Worm (Caenorhabditis elegans): Measurements from ENCODE around the gene C37C3.17.

Gene C37C3.17

DNA sequence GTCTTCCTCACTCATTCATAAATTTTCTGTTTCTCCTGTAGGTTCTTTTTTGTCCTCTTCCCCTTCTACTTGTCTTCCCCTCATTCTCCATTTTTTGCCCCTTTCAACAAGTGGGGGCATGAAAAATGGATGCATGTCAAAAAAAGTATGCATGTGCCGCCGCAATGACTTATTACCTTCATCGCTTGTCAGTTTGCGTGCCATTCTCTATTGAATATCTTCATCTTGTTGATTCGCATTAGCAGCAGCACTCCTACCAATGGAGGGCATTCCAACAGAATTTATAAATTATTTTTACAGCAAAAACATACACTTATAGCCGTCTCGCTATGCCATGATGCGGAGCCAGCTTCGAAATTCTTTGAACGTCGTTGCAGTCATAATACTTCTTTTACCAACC, 29.5 kb upstream of the C37C3.17 start, which contains the start of gene F40A3.1:
Gene F40A3.1 (plus strand): TSS at position 301 of the 400 bp plus-strand sequence.
- TF ChIP-seq aha-1 (tag) (peak; percentile 29), lin-15B (tag; optimal IDR thresholded peaks at IDR 0.05) (no peak), unc-130 (GFP tag; optimal IDR thresholded peaks at IDR 0.05) (no peak), zag-1 (tag; optimal IDR thresholded peaks at IDR 0.05) (no peak), jun-1 (tag; optimal IDR thresholded peaks at IDR 0.05) (no peak), nhr-41 (GFP tag; IDR thresholded peaks at IDR 0.05) (no peak), unc-62 (GFP tag; optimal IDR thresholded peaks at IDR 0.05 in 1 of 2) (peak in 1 of 2 experiments; percentile 32), unc-62 (tag; optimal IDR thresholded peaks at IDR 0.05) (no peak)

DNA sequence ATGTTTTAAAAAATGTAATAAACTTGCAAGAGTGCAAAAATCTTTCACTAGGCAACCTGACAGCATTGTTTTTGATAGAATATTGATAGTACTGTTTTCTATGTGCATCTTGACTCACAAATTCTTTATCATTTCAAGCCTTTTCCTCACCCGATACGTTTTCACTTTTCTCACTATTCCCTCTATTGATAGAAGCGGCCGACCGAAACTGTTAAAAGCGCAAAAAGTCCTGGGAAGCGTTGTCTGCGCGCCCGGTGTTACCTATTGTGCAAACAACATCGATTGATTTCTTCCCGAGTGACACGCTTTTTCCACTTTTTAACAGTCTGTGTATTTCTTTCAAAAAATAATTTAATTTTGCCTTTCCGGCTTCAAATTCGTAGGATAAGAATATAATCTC, 26.3 kb upstream of the C37C3.17 start:
- TF ChIP-seq nhr-6 (tag; optimal IDR thresholded peaks at IDR 0.05) (peak; percentile 9), daf-16 (GFP tag; optimal IDR thresholded peaks at IDR 0.05) (no peak), daf-16 (tag; optimal IDR thresholded peaks at IDR 0.05) (peak; percentile 69), ZK546.5 (tag; optimal IDR thresholded peaks at IDR 0.05) (no peak), hlh-11 (tag; optimal IDR thresholded peaks at IDR 0.05) (peak; percentile 54), pha-4 (GFP tag; IDR thresholded peaks at IDR 0.05) (no peak), pha-4 (tag; optimal IDR thresholded peaks at IDR 0.05) (no peak), nhr-28 (tag; optimal IDR thresholded peaks at IDR 0.05) (peak; percentile 37), zfp-3 (GFP tag; conservative IDR thresholded peaks at IDR 0.05) (no peak), pqm-1 (tag; optimal IDR thresholded peaks at IDR 0.05) (peak; percentile 80), mes-2 (tag; optimal IDR thresholded peaks at IDR 0.05; ENCODE audit: poor library complexity, severe bottlenecking) (peak; percentile 22), dmd-6 (GFP tag; IDR thresholded peaks at IDR 0.05) (peak; percentile 45), unc-130 (GFP tag; optimal IDR thresholded peaks at IDR 0.05) (no peak), snpc-4 (tag; optimal IDR thresholded peaks at IDR 0.05) (no peak), dve-1 (tag; optimal IDR thresholded peaks at IDR 0.05; ENCODE audit: insufficient read depth) (peak; percentile 43), F37D6.2 (tag; optimal IDR thresholded peaks at IDR 0.05) (no peak)

DNA sequence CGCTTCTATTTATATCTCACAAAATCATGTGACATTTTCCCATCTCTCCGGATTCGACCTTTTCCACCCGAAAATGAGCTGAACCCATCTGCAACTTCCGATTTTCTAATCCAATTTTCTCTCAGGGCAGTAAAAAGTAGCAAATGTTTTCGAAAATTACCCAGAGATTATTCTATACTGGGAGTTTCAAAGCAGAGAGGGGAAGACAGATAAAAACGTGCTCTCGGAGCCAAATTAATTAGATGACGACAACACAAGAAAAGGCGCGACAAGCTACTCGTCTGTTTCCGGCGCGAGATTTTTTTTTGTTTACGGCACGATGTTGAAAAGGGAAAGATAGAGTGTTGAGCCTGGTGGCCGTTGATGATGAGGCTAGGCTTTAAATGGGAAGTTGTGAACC, 22.7 kb upstream of the C37C3.17 start:
- TF ChIP-seq ceh-20 (GFP tag; IDR thresholded peaks at IDR 0.05), result no peak
- TF ChIP-seq aha-1 (tag), result peak; percentile 84
- no peak for TF ChIP-seq sdz-12 (GFP tag; optimal IDR thresholded peaks at IDR 0.05)
- peak; percentile 1 for TF ChIP-seq nhr-11 (tag; optimal IDR thresholded peaks at IDR 0.05)
- no peak for TF ChIP-seq dmd-8 (GFP tag; IDR thresholded peaks at IDR 0.05)
- TF ChIP-seq lin-29 (GFP tag; IDR thresholded peaks at IDR 0.05), result no peak
- no peak for TF ChIP-seq daf-16 (GFP tag; optimal IDR thresholded peaks at IDR 0.05)
- no peak for TF ChIP-seq daf-16 (tag; optimal IDR thresholded peaks at IDR 0.05)

DNA sequence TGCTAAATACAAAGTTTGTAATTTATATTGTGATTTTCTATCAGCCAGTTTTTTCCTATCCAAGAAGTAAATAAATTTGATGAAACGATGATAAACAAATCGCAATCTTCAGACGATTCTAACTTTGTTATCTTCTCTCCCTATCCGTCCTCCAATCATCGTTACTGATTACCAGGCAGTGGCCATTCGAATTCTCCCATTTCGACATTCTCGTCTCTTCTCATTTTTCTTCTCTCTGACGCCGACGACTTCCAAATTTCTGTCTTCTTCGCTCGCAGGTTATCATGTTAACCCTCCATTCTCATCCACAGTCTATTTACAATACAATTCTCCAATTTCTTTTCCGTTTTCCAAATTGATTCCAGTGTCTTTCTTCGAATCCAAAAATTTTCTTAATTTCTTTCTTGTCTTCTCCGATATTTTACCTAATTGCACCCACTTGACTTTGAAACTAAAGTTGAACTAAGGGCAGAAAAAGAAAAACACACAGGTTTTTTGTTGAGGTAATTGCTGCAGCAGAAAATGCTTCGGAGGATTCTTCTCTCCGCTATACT, 16.8 kb upstream of the C37C3.17 start, which contains the start of gene F40A3.2:
Gene F40A3.2 (plus strand): TSS at position 504 of the 554 bp plus-strand sequence.
- TF ChIP-seq dve-1 (tag; optimal IDR thresholded peaks at IDR 0.05; ENCODE audit: insufficient read depth), result no peak
- TF ChIP-seq unc-62 (GFP tag; optimal IDR thresholded peaks at IDR 0.05 in 1 of 2), result no peak
- no peak for TF ChIP-seq unc-62 (tag; optimal IDR thresholded peaks at IDR 0.05)
- TF ChIP-seq R02D3.7 (tag; optimal IDR thresholded peaks at IDR 0.05), result no peak
- TF ChIP-seq pha-4 (GFP tag; IDR thresholded peaks at IDR 0.05), result no peak
- no peak for TF ChIP-seq pha-4 (tag; optimal IDR thresholded peaks at IDR 0.05)
- TF ChIP-seq mep-1 (tag; optimal IDR thresholded peaks at IDR 0.05), result no peak
- no peak for TF ChIP-seq mdl-1 (tag; optimal IDR thresholded peaks at IDR 0.05)
- TF ChIP-seq lim-7 (GFP tag; IDR thresholded peaks at IDR 0.05), result no peak
- no peak for TF ChIP-seq D1046.2 (GFP tag; IDR thresholded peaks at IDR 0.05)
- no peak for TF ChIP-seq mxl-3 (GFP tag; optimal IDR thresholded peaks at IDR 0.05)
- TF ChIP-seq ceh-20 (GFP tag; IDR thresholded peaks at IDR 0.05), result no peak
- no peak for TF ChIP-seq Y5F2A.4 (GFP tag; optimal IDR thresholded peaks at IDR 0.05)
- no peak for TF ChIP-seq nhr-42 (GFP tag; IDR thresholded peaks at IDR 0.05)
- no peak for TF ChIP-seq zag-1 (tag; optimal IDR thresholded peaks at IDR 0.05)
